Worm (Caenorhabditis elegans) whole organism, L4/young adult: ENCODE results near the gene pgp-4.

Experiments
- W03F9.2 ChIP-seq: fragments of 150-350 bp; optimal IDR thresholded peaks from 2 replicates; lab custom pipeline; 2014; ENCODE audit warnings: missing biosample characterization, missing genetic modification characterization
- dao-5 ChIP-seq: sonication (generic microtip); optimal IDR thresholded peaks from 2 replicates; lab custom pipeline; 2016; ENCODE audit warnings: missing genotype, missing genetic modification characterization, moderate library complexity, missing compliant biosample characterization
- him-1 ChIP-seq: sonication (generic microtip); optimal IDR thresholded peaks from 2 replicates; lab custom pipeline; 2016; ENCODE audit warnings: missing genotype, missing genetic modification reagents, missing genetic modification characterization, missing compliant biosample characterization

DNA sequence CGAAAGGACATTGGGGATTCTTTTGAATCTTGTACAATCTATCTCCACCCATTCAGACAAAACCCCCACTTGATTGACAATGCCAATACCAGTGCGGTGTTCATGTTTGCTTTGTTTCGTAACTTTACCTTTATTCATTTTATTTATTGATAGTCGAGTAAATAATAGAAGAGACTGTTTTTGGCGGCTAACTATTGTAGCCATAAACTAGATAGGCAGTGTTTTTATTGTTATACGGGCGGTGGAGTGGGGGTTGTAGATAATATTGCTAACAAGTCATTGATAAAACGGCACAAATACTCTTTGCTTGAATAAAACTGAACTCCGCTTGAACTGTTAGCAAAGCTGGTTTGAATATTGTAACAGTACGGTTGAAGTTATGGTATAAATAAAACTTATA, 7.3 kb downstream of the pgp-4 start:
- TF ChIP-seq him-1 (tag; lab: Kevin White, UChicago) (no peak), dao-5 (tag; lab: Kevin White, UChicago) (no peak), W03F9.2 (tag; lab: Kevin White, UChicago) (no peak)
